Fruit fly (Drosophila melanogaster): ENCODE data around the gene HisCl1.

DNA sequence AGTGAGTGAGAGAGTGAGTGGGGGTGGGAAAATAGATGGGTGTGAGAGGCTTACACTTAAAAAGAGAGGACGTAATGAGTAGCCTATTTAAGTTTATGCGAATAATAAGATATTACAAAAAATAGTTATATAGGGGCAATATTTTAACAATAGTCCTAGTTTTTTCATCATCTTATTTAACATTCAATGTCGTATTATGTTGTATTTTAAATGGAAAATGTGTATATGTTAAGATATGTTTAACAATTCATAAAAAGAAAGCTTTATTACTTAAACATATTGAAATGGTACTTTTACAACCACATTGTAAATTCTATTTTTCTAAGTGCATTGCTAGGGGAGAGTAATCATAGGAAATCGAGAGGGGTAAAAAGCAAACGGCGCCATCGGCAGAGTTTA is 13.0 kb upstream of the HisCl1 start:
- TF ChIP-seq CG8478 (optimal IDR thresholded peaks at IDR 0.05) (no peak), CTCF (optimal IDR thresholded peaks at IDR 0.05) (no peak)

All from S2 (cell line).